Worm (Caenorhabditis elegans) whole organism, young adult: ENCODE results near the gene ckb-2.

Source experiments
- B0336.3 ChIP-seq: fragments of 200-800 bp; sonication (Bioruptor generic); IDR thresholded peaks from 2 replicates; pipeline ENCODE4 v1.3.6; 2022; ENCODE audit warnings: missing genetic modification characterization, missing compliant biosample characterization
- F49E8.2 ChIP-seq: sonication (generic microtip); optimal IDR thresholded peaks from 3 replicates; lab custom pipeline; 2017; ENCODE audit warnings: missing genetic modification characterization, mild to moderate bottlenecking, missing compliant biosample characterization, antibody characterized with exemption, moderate library complexity; ENCODE audit not compliant: insufficient read depth
- ccch-3 ChIP-seq: fragments of 200-800 bp; sonication (Bioruptor generic); optimal IDR thresholded peaks from 2 replicates; lab custom pipeline; 2018; ENCODE audit warnings: mild to moderate bottlenecking, missing genetic modification characterization, missing compliant biosample characterization
- cebp-2 ChIP-seq: fragments of 200-800 bp; sonication (Bioruptor generic); IDR thresholded peaks from 2 replicates; pipeline ENCODE4 v1.3.6; 2022; ENCODE audit warnings: missing genetic modification characterization, missing compliant biosample characterization
- efl-1 ChIP-seq: fragments of 150-350 bp; optimal IDR thresholded peaks from 2 replicates; lab custom pipeline; 2014; ENCODE audit warnings: missing biosample characterization, missing genetic modification reagents, missing genetic modification characterization
- madf-6 ChIP-seq: fragments of 200-800 bp; sonication (Bioruptor generic); IDR thresholded peaks from 2 replicates; pipeline ENCODE4 v1.3.6; 2022; ENCODE audit warnings: missing genetic modification reagents, missing genetic modification characterization, missing compliant biosample characterization
- nhr-80 ChIP-seq: sonication (generic microtip); optimal IDR thresholded peaks from 2 replicates; lab custom pipeline; 2016; ENCODE audit warnings: missing genetic modification characterization, missing compliant biosample characterization
- pha-4 ChIP-seq: fragments of 150-350 bp; sonication (generic microtip); optimal IDR thresholded peaks from 2 replicates; lab custom pipeline; 2014; ENCODE audit warnings: missing biosample characterization, missing genetic modification reagents, missing genetic modification characterization
- snpc-3.4 ChIP-seq: sonication (generic microtip); optimal IDR thresholded peaks from 2 replicates; lab custom pipeline; 2017; ENCODE audit warnings: missing genetic modification characterization, mild to moderate bottlenecking, missing compliant biosample characterization, antibody characterized with exemption, moderate library complexity, missing genotype, missing genetic modification reagents

DNA sequence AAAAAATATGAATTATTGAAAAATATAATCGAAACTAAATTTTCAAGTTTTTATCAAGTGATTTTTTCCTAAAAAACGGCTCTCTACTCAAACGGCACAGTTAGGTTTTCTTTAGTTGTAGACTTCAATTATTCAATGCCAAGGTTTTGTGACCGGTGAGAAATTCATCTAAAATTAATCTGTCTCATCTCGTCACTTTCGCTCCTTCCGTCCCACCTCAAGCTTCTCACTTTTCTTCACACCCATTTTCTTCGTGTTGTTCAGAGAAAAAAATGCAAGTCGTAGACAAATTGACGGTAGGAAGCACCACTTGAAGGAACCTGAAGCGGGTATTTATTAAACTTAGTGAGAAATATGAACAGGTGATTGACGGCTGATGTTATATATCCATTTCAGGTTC, 23.6 kb downstream of the ckb-2 start:
- TF ChIP-seq pha-4 (tag; lab: Kevin White, UChicago) (no peak), snpc-3.4 (tag; lab: Kevin White, UChicago) (no peak), nhr-80 (tag; lab: Kevin White, UChicago) (no peak), F49E8.2 (tag; lab: Kevin White, UChicago) (no peak), madf-6 (no peak), cebp-2 (GFP tag; lab: Robert Waterston, UW) (no peak), efl-1 (GFP tag; lab: Kevin White, UChicago) (no peak), B0336.3 (no peak), ccch-3 (GFP tag; lab: Kevin White, UChicago) (no peak)
